Fruit fly (Drosophila melanogaster): Measurements from ENCODE around the gene CG16762.

CG16762 gene

dm6 chr3L:2467424-2467838, 8.0 kb downstream of the CG16762 start (continued):
- peak; percentile 58; the same call in 1 of the 2 replicates for TF ChIP-seq CG17328 (GFP tag; IDR thresholded peaks at IDR 0.05)
- TF ChIP-seq Atf-2 (GFP tag; optimal IDR thresholded peaks at IDR 0.05): peak; percentile 46
- TF ChIP-seq fd96Cb (tag; optimal IDR thresholded peaks at IDR 0.05): peak; percentile 79
- peak; percentile 36 for TF ChIP-seq gro (GFP tag; optimal IDR thresholded peaks at IDR 0.05)
- TF ChIP-seq Max (GFP tag; optimal IDR thresholded peaks at IDR 0.05): peak; percentile 64
- TF ChIP-seq z (GFP tag; IDR thresholded peaks at IDR 0.05): no peak
- TF ChIP-seq gt (GFP tag; IDR thresholded peaks at IDR 0.05): peak; percentile 44
- peak; percentile 30 for TF ChIP-seq scrt (GFP tag; optimal IDR thresholded peaks at IDR 0.05)
- no peak for TF ChIP-seq Fer2 (tag; optimal IDR thresholded peaks at IDR 0.05)
- TF ChIP-seq HHEX (GFP tag; optimal IDR thresholded peaks at IDR 0.05): peak; percentile 66
- no peak for TF ChIP-seq CG3163 (GFP tag; optimal IDR thresholded peaks at IDR 0.05)
- peak; percentile 13 for TF ChIP-seq Myb (GFP tag; optimal IDR thresholded peaks at IDR 0.05)
- peak; percentile 87 for TF ChIP-seq Asciz (GFP tag; optimal IDR thresholded peaks at IDR 0.05)
- TF ChIP-seq her (GFP tag; optimal IDR thresholded peaks at IDR 0.05): no peak
- TF ChIP-seq CG14860 (GFP tag; IDR thresholded peaks at IDR 0.05; ENCODE audit: partially characterized antibody): no peak
- peak; percentile 51 for TF ChIP-seq CG12071 (GFP tag; optimal IDR thresholded peaks at IDR 0.05)
- no peak for TF ChIP-seq dimm (GFP tag; IDR thresholded peaks at IDR 0.05)
- peak; percentile 59 for TF ChIP-seq CG12744 (GFP tag; optimal IDR thresholded peaks at IDR 0.05)
- TF ChIP-seq Trl (optimal IDR thresholded peaks at IDR 0.05): no peak
- peak; percentile 18 for TF ChIP-seq Trl (GFP tag; optimal IDR thresholded peaks at IDR 0.05)
- 0 out of 3 replicates have a peak, but pooled peaks have one; percentile 45 for TF ChIP-seq CG11093 (GFP tag; IDR thresholded peaks at IDR 0.05)
- no peak for TF ChIP-seq CG13123 (GFP tag; optimal IDR thresholded peaks at IDR 0.05)
- TF ChIP-seq CG2678 (tag; optimal IDR thresholded peaks at IDR 0.05): peak; percentile 87
- TF ChIP-seq CG12155 (GFP tag; optimal IDR thresholded peaks at IDR 0.05): peak; percentile 53
- TF ChIP-seq ken (GFP tag; IDR thresholded peaks at IDR 0.05): 0 out of 3 replicates have a peak, but pooled peaks have one; percentile 12
- peak; percentile 70 for TF ChIP-seq CG15269 (tag; optimal IDR thresholded peaks at IDR 0.05)
- TF ChIP-seq CG2120 (GFP tag; optimal IDR thresholded peaks at IDR 0.05): peak; percentile 58
- peak; percentile 16 for TF ChIP-seq Bdp1 (GFP tag; optimal IDR thresholded peaks at IDR 0.05)
- TF ChIP-seq bigmax (GFP tag; optimal IDR thresholded peaks at IDR 0.05): no peak
- no peak for TF ChIP-seq nerfin-2 (GFP tag; IDR thresholded peaks at IDR 0.05; ENCODE audit: partially characterized antibody)
- TF ChIP-seq CG8089 (GFP tag; optimal IDR thresholded peaks at IDR 0.05): peak; percentile 37
- TF ChIP-seq CG14014 (GFP tag; IDR thresholded peaks at IDR 0.05): peak; percentile 52

- TF ChIP-seq CG6689 (GFP tag; IDR thresholded peaks at IDR 0.05) (no peak), CG12769 (tag; optimal IDR thresholded peaks at IDR 0.05) (peak; percentile 41), Dip3 (GFP tag; optimal IDR thresholded peaks at IDR 0.05) (no peak), CG31365 (tag; optimal IDR thresholded peaks at IDR 0.05) (peak; percentile 80), tgo (GFP tag; IDR thresholded peaks at IDR 0.05) (peak; percentile 13; the same call in 1 of the 3 replicates), CG16779 (GFP tag; IDR thresholded peaks at IDR 0.05) (no peak), E2f2 (GFP tag; IDR thresholded peaks at IDR 0.05) (peak; percentile 90), CG1603 (tag; optimal IDR thresholded peaks at IDR 0.05) (peak; percentile 81), Nf-YA (GFP tag; IDR thresholded peaks at IDR 0.05) (no peak), CG4820 (GFP tag; optimal IDR thresholded peaks at IDR 0.05) (no peak), gcm (GFP tag; optimal IDR thresholded peaks at IDR 0.05) (peak; percentile 29), ind (GFP tag; optimal IDR thresholded peaks at IDR 0.05) (no peak), CG9437 (GFP tag; optimal IDR thresholded peaks at IDR 0.05) (no peak), CG18599 (GFP tag; optimal IDR thresholded peaks at IDR 0.05) (no peak), CG4404 (GFP tag; IDR thresholded peaks at IDR 0.05) (no peak), CG30431 (GFP tag; optimal IDR thresholded peaks at IDR 0.05) (no peak), sima (GFP tag; optimal IDR thresholded peaks at IDR 0.05) (no peak), Awh (GFP tag; IDR thresholded peaks at IDR 0.05) (no peak), da (GFP tag; optimal IDR thresholded peaks at IDR 0.05) (peak; percentile 38), sd (tag; optimal IDR thresholded peaks at IDR 0.05) (peak; percentile 72), CG5180 (GFP tag; optimal IDR thresholded peaks at IDR 0.05) (no peak)
Observed at dm6 chr3L:2466411-2467015, 8.9 kb downstream of the CG16762 start.
